Fruit fly (Drosophila melanogaster): ENCODE results near the gene CG17325.

DNA sequence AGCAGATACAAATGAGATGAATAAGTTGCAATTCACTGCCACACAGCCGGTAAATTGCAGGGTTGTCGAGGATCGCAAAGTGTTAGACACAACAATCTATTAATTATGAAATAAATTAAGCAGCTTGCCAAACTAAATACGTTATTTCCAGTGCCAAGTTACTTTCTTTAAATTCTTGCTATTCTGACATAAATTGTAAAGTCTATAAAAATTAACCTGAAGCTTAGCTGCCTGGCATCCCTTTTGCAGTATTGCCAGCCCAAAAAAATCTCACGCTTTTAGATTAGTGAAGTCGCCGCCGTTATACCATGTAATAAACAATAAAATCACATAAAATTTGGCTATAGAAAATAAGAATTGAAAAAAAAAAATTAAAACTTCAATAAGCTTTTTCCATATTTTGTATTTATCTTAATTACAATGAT lies 45.2 kb downstream of the CG17325 start:
- TF ChIP-seq CG8478 (optimal IDR thresholded peaks at IDR 0.05) = no peak
- TF ChIP-seq CTCF (optimal IDR thresholded peaks at IDR 0.05) = no peak

Data from S2 (cell line).